Worm (Caenorhabditis elegans) whole organism, L4 larva: ENCODE results near the gene tpst-2.

Source experiments
- F37D6.2 ChIP-seq: sonication (generic microtip); optimal IDR thresholded peaks from 2 replicates; lab custom pipeline; 2016; ENCODE audit warnings: mild to moderate bottlenecking, missing genetic modification characterization, missing compliant biosample characterization
- F44E2.7 ChIP-seq: fragments of 200-800 bp; sonication (Bioruptor generic); IDR thresholded peaks from 2 replicates; pipeline ENCODE4 v2.1.2; 2022; ENCODE audit warnings: missing genetic modification characterization, missing compliant biosample characterization
- R02D3.7 ChIP-seq: fragments of 150-350 bp; sonication (generic microtip); optimal IDR thresholded peaks from 3 replicates; lab custom pipeline; 2014; ENCODE audit warnings: missing biosample characterization, missing genetic modification characterization
- Y5F2A.4 ChIP-seq: fragments of 200-800 bp; sonication (Bioruptor generic); optimal IDR thresholded peaks from 2 replicates; lab custom pipeline; 2018; ENCODE audit warnings: mild to moderate bottlenecking, missing genetic modification characterization, missing compliant biosample characterization
- aha-1 ChIP-seq: fragments of 150-350 bp; peaks from one replicate; lab custom pipeline; 2014; ENCODE audit warnings: missing biosample characterization, missing genetic modification characterization
- attf-4 ChIP-seq: sonication (generic microtip); optimal IDR thresholded peaks from 3 replicates; lab custom pipeline; 2017; ENCODE audit warnings: missing biosample characterization, missing genetic modification characterization
- ceh-82 ChIP-seq: sonication (generic microtip); optimal IDR thresholded peaks from 2 replicates; lab custom pipeline; 2017; ENCODE audit warnings: missing biosample characterization, missing genetic modification characterization
- ces-1 ChIP-seq: fragments of 150-350 bp; sonication (generic microtip); optimal IDR thresholded peaks from 4 replicates; lab custom pipeline; 2014; ENCODE audit warnings: missing biosample characterization, missing genetic modification reagents, missing genetic modification characterization
- ctbp-1 ChIP-seq: fragments of 200-800 bp; sonication (Bioruptor generic); IDR thresholded peaks from 2 replicates; pipeline ENCODE4 v1.3.6; 2022; ENCODE audit warnings: missing genetic modification reagents, missing genetic modification characterization, missing compliant biosample characterization
- dmd-8 ChIP-seq: fragments of 200-800 bp; sonication (Bioruptor generic); IDR thresholded peaks from 2 replicates; pipeline ENCODE4 v1.3.6; 2022; ENCODE audit warnings: missing genetic modification characterization, missing compliant biosample characterization
- dpl-1 ChIP-seq: fragments of 150-350 bp; optimal IDR thresholded peaks from 2 replicates; lab custom pipeline; 2014; ENCODE audit warnings: missing biosample characterization, missing genetic modification reagents, missing genetic modification characterization
- egl-43 ChIP-seq: fragments of 200-800 bp; sonication (Bioruptor generic); IDR thresholded peaks from 2 replicates; pipeline ENCODE4 v1.3.6; 2022; ENCODE audit warnings: missing genetic modification reagents, missing genetic modification characterization, missing compliant biosample characterization
- hif-1 ChIP-seq, 2 experiments: sonication (generic microtip); optimal IDR thresholded peaks; 2 replicates each; lab custom pipeline; 2016 to 2017; ENCODE audit warnings: missing compliant biosample characterization in 2 of 2, missing genetic modification characterization in 2 of 2, missing genetic modification reagents in 2 of 2, missing genotype in 2 of 2, mild to moderate bottlenecking in 1 of 2
- hlh-11 ChIP-seq: fragments of 200-800 bp; sonication (Bioruptor generic); optimal IDR thresholded peaks from 2 replicates; lab custom pipeline; 2018; ENCODE audit warnings: mild to moderate bottlenecking, missing genetic modification characterization, missing compliant biosample characterization
- jun-1 ChIP-seq: fragments of 150-350 bp; optimal IDR thresholded peaks from 2 replicates; lab custom pipeline; 2014; ENCODE audit warnings: missing biosample characterization, missing genetic modification reagents, missing genetic modification characterization
- lin-13 ChIP-seq: fragments of 150-350 bp; optimal IDR thresholded peaks from 2 replicates; lab custom pipeline; 2014; ENCODE audit warnings: missing biosample characterization, missing genetic modification reagents, missing genetic modification characterization
- lin-15B ChIP-seq: fragments of 150-350 bp; sonication (generic microtip); optimal IDR thresholded peaks from 3 replicates; lab custom pipeline; 2014; ENCODE audit warnings: missing biosample characterization, missing genetic modification characterization
- madf-9 ChIP-seq: fragments of 200-800 bp; sonication (Bioruptor generic); conservative IDR thresholded peaks from 2 replicates; pipeline ENCODE4 v1.3.6; 2022; ENCODE audit warnings: missing genetic modification reagents, missing genetic modification characterization, missing compliant biosample characterization
- mdl-1 ChIP-seq, 2 experiments: fragments of 150-350 bp in 1 of 2; sonication (generic microtip) in 1 of 2; optimal IDR thresholded peaks; 2 replicates each; lab custom pipeline; 2014 to 2017; ENCODE audit warnings: missing biosample characterization in 2 of 2, missing genetic modification characterization in 2 of 2
- nhr-102 ChIP-seq: sonication (generic microtip); optimal IDR thresholded peaks from 2 replicates; lab custom pipeline; 2016; ENCODE audit warnings: mild to moderate bottlenecking, missing genetic modification characterization, moderate library complexity, missing compliant biosample characterization
- nhr-11 ChIP-seq: fragments of 150-350 bp; optimal IDR thresholded peaks from 2 replicates; lab custom pipeline; 2014; ENCODE audit warnings: missing biosample characterization, missing genetic modification characterization
- nhr-111 ChIP-seq: fragments of 200-800 bp; sonication (Bioruptor generic); optimal IDR thresholded peaks from 2 replicates; lab custom pipeline; 2018; ENCODE audit warnings: mild to moderate bottlenecking, missing genetic modification characterization, missing compliant biosample characterization
- nhr-42 ChIP-seq: fragments of 200-800 bp; sonication (Bioruptor generic); IDR thresholded peaks from 2 replicates; pipeline ENCODE4 v1.3.6; 2022; ENCODE audit warnings: missing genetic modification characterization, missing compliant biosample characterization
- nhr-6 ChIP-seq: fragments of 150-350 bp; optimal IDR thresholded peaks from 2 replicates; lab custom pipeline; 2014; ENCODE audit warnings: missing biosample characterization, missing genetic modification characterization
- nhr-76 ChIP-seq: fragments of 150-350 bp; optimal IDR thresholded peaks from 2 replicates; lab custom pipeline; 2014; ENCODE audit warnings: missing biosample characterization, missing genetic modification characterization
- pqm-1 ChIP-seq: sonication (generic microtip); optimal IDR thresholded peaks from 2 replicates; lab custom pipeline; 2017; ENCODE audit warnings: missing biosample characterization, missing genetic modification characterization
- set-16 ChIP-seq: fragments of 200-800 bp; sonication (Bioruptor generic); IDR thresholded peaks from 2 replicates; pipeline ENCODE4 v1.3.6; 2022; ENCODE audit warnings: missing genetic modification reagents, missing genetic modification characterization, missing compliant biosample characterization
- spr-1 ChIP-seq: sonication (generic microtip); optimal IDR thresholded peaks from 2 replicates; lab custom pipeline; 2016; ENCODE audit warnings: mild to moderate bottlenecking, missing genetic modification characterization, missing compliant biosample characterization
- tag-97 ChIP-seq: fragments of 200-800 bp; sonication (Bioruptor generic); IDR thresholded peaks from 2 replicates; pipeline ENCODE4 v1.3.6; 2022; ENCODE audit warnings: missing genetic modification characterization, missing compliant biosample characterization
- unc-130 ChIP-seq: sonication (generic microtip); optimal IDR thresholded peaks from 2 replicates; lab custom pipeline; 2016; ENCODE audit warnings: missing genetic modification reagents, missing genetic modification characterization, missing compliant biosample characterization
- unc-39 ChIP-seq: sonication (generic microtip); optimal IDR thresholded peaks from 2 replicates; lab custom pipeline; 2017; ENCODE audit warnings: missing biosample characterization, missing genetic modification characterization
- unc-62 ChIP-seq, 3 experiments: fragments of 150-350 bp in 1 of 3; sonication (generic microtip); optimal IDR thresholded peaks in 2 of 3; peaks in 1 of 3; 1 replicate in 1 of 3; 2 replicates in 2 of 3; lab custom pipeline; 2014 to 2017; ENCODE audit warnings: missing biosample characterization in 3 of 3, missing genetic modification characterization in 3 of 3, missing genetic modification reagents in 3 of 3, missing genotype in 1 of 3
- zfp-2 ChIP-seq: sonication (generic microtip); optimal IDR thresholded peaks from 2 replicates; lab custom pipeline; 2016; ENCODE audit warnings: mild to moderate bottlenecking, missing genetic modification characterization, missing compliant biosample characterization
- zfp-3 ChIP-seq: fragments of 200-800 bp; sonication (Bioruptor generic); conservative IDR thresholded peaks from 2 replicates; pipeline ENCODE4 v1.3.6; 2022; ENCODE audit warnings: missing genetic modification reagents, missing genetic modification characterization, missing compliant biosample characterization
- zip-2 ChIP-seq: fragments of 150-350 bp; optimal IDR thresholded peaks from 2 replicates; lab custom pipeline; 2014; ENCODE audit warnings: missing biosample characterization, missing genetic modification characterization
- ztf-11 ChIP-seq: fragments of 150-350 bp; optimal IDR thresholded peaks from 2 replicates; lab custom pipeline; 2014; ENCODE audit warnings: missing biosample characterization, missing genetic modification characterization
- ztf-7 ChIP-seq: fragments of 150-350 bp; optimal IDR thresholded peaks from 2 replicates; lab custom pipeline; 2014; ENCODE audit warnings: missing biosample characterization, missing genetic modification characterization

Gene tpst-2

DNA sequence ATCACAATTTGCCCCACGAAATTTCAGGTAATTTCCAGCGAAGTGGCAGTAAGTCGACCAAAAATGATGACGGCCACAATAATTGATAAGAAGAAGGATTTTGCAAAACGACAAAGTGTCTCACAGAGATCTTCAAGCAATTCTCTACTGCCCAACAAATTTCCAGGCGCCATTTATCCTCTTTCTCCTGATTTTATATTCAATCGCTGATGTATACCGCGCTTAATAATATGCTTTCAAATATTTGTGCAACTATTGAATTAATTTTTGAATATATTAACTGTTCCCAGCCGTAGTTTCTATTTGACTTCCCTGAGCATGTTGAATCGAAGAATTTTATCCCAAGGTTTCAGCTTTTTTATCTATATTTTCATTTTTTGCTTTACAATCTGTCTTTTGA, at the start of gene tpst-2:
TSS of gene tpst-2 (plus strand) at position 301 of the 400 bp plus-strand sequence.
- TF ChIP-seq pqm-1 (tag; lab: Kevin White, UChicago): no peak
- no peak for TF ChIP-seq nhr-102 (tag; lab: Kevin White, UChicago)

- TF ChIP-seq egl-43 (GFP tag; lab: Robert Waterston, UW) (no peak), hif-1 (tag; optimal IDR thresholded peaks at IDR 0.05; lab: Kevin White, UChicago) (no peak), attf-4 (no peak), unc-130 (GFP tag; lab: Kevin White, UChicago) (no peak), aha-1 (tag; lab: Kevin White, UChicago) (peak; percentile 30), F37D6.2 (tag; lab: Kevin White, UChicago) (no peak), ztf-7 (no peak), tag-97 (GFP tag; lab: Robert Waterston, UW) (no peak)
- TF ChIP-seq, all 104 proteins: peak for 1
These were observed 46.2 kb upstream of the tpst-2 start, which contains the start of gene flp-24 for ce11 chrIII:724819-725218. flp-24 (plus strand) TSS chrIII:725119.

DNA sequence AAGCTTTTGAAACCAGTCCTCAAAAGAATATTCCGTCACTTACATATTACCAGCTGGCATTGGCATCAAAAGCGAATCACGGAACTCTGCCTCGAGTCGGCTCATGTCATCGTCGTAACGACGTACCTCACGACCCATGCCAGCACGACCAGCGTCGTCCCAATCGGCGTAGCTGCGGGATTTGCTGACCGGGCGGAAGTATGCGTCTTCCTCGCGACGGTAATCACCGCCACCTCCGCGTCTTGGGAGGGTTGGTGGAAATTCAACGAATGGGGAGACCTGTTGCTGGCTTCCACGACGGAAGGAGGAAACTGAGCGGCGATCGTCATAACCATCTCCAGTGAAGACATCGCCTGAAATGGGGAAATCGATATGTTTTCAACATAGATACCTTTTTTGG, 43.0 kb upstream of the tpst-2 start:
- TF ChIP-seq set-16 (GFP tag; lab: Robert Waterston, UW) (peak; percentile 81), nhr-6 (tag; lab: Kevin White, UChicago) (no peak), unc-130 (GFP tag; lab: Kevin White, UChicago) (no peak), nhr-111 (GFP tag; lab: Kevin White, UChicago) (no peak), jun-1 (tag; lab: Kevin White, UChicago) (no peak), ceh-82 (tag; lab: Kevin White, UChicago) (no peak), nhr-11 (tag; lab: Kevin White, UChicago) (no peak), ctbp-1 (0 out of 2 replicates have a peak, but pooled peaks have one; percentile 9), spr-1 (tag; lab: Kevin White, UChicago) (no peak), R02D3.7 (tag; lab: Kevin White, UChicago) (no peak), nhr-76 (tag; lab: Kevin White, UChicago) (no peak), Y5F2A.4 (GFP tag; lab: Kevin White, UChicago) (no peak), unc-62 (GFP tag; optimal IDR thresholded peaks at IDR 0.05 in 1 of 2; lab: Kevin White, UChicago) (peak in 1 of 2 experiments; percentile 17), unc-62 (tag; optimal IDR thresholded peaks at IDR 0.05; lab: Kevin White, UChicago) (no peak), dmd-8 (GFP tag; lab: Robert Waterston, UW) (no peak), zfp-3 (GFP tag; lab: Robert Waterston, UW) (no peak), madf-9 (no peak), hlh-11 (tag; lab: Kevin White, UChicago) (no peak), ztf-11 (tag; lab: Kevin White, UChicago) (no peak)
- TF ChIP-seq, all 104 proteins: peak for 3

DNA sequence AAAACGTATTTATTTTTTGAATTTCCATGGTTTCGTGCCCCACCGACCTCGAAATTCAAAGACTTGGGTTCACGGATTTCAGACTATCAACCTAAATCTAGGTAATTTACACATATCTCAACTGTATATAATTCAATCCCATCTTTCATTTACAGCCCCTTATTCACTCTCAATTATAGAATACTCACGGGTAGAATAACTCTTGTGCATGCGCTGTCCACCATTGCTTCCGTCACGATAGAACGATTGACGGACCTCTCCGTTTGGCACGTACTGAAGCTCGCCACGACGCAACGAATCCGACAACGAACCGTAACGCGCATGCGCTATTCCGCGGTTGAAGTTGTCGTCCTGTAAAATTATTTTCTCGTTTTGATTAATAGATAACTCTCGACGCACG, 42.4 kb upstream of the tpst-2 start:
- no peak for TF ChIP-seq nhr-42 (GFP tag; lab: Robert Waterston, UW)
- TF ChIP-seq unc-62 (GFP tag; optimal IDR thresholded peaks at IDR 0.05 in 1 of 2; lab: Kevin White, UChicago): peak in 1 of 2 experiments; percentile 96
- no peak for TF ChIP-seq unc-62 (tag; optimal IDR thresholded peaks at IDR 0.05; lab: Kevin White, UChicago)

DNA sequence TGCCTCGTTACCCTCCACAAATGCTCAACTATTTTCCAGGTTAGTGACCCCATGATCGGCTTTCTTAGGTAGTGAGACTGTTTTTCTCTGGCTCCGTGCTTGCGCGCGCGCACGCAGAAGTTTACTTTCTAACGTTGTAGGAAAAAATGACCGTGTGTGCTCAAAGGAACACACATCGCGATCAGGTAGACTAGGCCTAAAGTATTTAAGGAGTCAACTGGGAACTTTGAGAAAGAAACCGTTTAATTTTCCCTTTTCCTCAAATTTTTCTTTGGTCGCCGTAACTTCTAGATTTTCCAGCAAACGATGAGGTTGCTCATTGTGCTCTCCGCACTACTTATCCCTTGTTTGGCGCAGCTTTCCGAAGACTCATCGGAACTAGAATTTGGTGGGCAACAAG, 30.7 kb upstream of the tpst-2 start, which contains the start of gene idpp-1:
TSS of gene idpp-1 (plus strand) at position 301 of the 400 bp plus-strand sequence.
- TF ChIP-seq lin-13 (GFP tag; lab: Kevin White, UChicago): no peak
- no peak for TF ChIP-seq dpl-1
- TF ChIP-seq F44E2.7 (GFP tag; lab: Robert Waterston, UW): no peak
- TF ChIP-seq unc-130 (GFP tag; lab: Kevin White, UChicago): no peak
- TF ChIP-seq zfp-2 (tag; lab: Kevin White, UChicago): no peak
- TF ChIP-seq ces-1 (GFP tag; lab: Kevin White, UChicago): no peak
- no peak for TF ChIP-seq lin-15B
- no peak for TF ChIP-seq unc-39 (tag; lab: Kevin White, UChicago)
- no peak for TF ChIP-seq hlh-11 (tag; lab: Kevin White, UChicago)
- no peak for TF ChIP-seq zip-2 (tag; lab: Kevin White, UChicago)
- TF ChIP-seq mdl-1 (tag; optimal IDR thresholded peaks at IDR 0.05; lab: Kevin White, UChicago): no peak
- no peak for TF ChIP-seq pqm-1 (tag; lab: Kevin White, UChicago)
- TF ChIP-seq Y5F2A.4 (GFP tag; lab: Kevin White, UChicago): no peak
